Worm (Caenorhabditis elegans) whole organism, dauer: ENCODE data around the gene pigw-1.

Experiments
- unc-62 ChIP-seq: sonication (generic microtip); optimal IDR thresholded peaks from 2 replicates; lab custom pipeline; 2017; ENCODE audit warnings: missing biosample characterization, missing genetic modification reagents, missing genetic modification characterization

pigw-1 gene

DNA sequence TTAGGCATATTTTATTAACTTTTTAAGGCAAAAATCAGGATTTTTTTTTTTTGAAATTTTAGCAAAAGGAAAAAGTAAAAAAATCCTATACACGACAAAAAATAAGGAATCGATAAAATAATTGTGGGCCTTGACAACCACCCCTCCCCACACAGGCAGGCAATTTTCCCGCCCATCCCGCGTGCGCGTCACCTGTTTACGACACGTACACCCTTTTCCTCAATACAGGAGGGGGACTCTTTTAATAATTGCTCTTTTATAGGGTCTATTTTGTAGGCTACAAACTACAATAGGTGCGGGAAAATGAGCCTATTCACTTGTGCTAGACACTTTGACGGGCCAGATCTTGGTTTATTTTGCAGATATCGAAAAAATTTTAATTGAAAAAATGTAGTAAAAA lies 52.2 kb downstream of the pigw-1 start:
- TF ChIP-seq unc-62: no peak

ce11 chrII:2832098-2832497 lies 52.6 kb downstream of the pigw-1 start:
- TF ChIP-seq unc-62: no peak

- no peak for TF ChIP-seq unc-62
These were observed 53.5 kb downstream of the pigw-1 start, which contains the start of gene K12H6.6 for ce11 chrII:2831173-2831572. Gene K12H6.6 (minus strand): TSS chrII:2831233.

DNA sequence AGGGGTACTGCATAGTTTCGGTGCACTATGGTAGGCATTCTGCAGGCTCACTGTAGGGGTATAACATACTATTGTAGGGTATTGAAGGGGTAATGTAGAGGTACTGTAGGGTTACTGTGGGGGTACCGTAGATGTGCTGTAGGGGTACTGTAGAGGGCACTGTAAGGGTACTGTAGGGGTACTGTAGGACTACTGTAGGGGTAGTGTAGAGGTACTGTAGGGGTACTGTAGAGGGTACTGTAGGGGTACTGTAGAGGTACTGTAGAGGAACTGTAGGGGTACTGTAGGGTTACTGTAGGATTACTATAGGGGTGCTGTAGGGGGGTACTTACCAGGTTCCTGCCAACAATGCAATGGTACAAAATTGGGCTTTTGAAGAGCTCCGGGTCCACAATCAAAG lies 54.6 kb downstream of the pigw-1 start:
- no peak for TF ChIP-seq unc-62

- TF ChIP-seq unc-62: no peak
These were observed 55.2 kb downstream of the pigw-1 start for ce11 chrII:2829482-2829881.

DNA sequence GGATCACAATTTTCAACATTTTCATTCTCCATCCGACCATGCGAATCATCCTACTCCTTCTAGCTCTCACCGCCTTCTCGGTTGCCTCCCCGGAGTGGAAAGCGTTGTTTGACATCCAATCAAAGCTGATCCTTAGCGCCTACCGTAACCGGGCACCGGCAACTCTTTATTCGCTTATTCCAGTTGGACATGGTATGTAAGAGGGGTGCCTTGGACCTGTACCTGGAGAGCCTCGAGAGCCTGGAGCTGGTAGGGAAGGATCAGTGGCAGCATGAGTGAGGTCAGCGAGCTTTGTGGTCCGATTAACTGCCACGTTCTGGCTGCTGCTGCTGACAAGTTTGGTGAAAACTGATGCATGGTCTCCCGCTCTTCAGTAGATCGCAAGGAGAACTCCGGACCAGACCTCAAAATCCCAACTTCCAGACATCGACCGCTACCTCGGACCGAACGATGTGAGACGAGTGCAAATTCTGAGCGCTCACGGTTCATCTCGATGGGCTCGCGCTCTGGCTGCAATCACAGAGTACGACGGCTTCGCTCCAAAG lies 56.8 kb downstream of the pigw-1 start, which contains the start of gene K12H6.8:
TSS of gene K12H6.8 (plus strand) at position 38 of the 545 bp plus-strand sequence.
- TF ChIP-seq unc-62: no peak
